Worm (Caenorhabditis elegans): ENCODE data around the gene ent-5.

The ent-5 gene

ce11 chrX:4678029-4678428 lies 29.0 kb upstream of the ent-5 start, which contains the start of gene flp-11:
Gene flp-11 (minus strand): TSS chrX:4678129.
- no peak for TF ChIP-seq lin-39 (tag; optimal IDR thresholded peaks at IDR 0.05)
- TF ChIP-seq snpc-4 (tag; optimal IDR thresholded peaks at IDR 0.05), result no peak
- TF ChIP-seq zag-1 (tag; optimal IDR thresholded peaks at IDR 0.05), result no peak
- TF ChIP-seq nfya-1 (tag; optimal IDR thresholded peaks at IDR 0.05; ENCODE audit: insufficient read depth), result no peak
- TF ChIP-seq skn-1 (tag; optimal IDR thresholded peaks at IDR 0.05), result no peak

ce11 chrX:4676702-4677101 lies 27.7 kb upstream of the ent-5 start:
- TF ChIP-seq nhr-67 (tag; optimal IDR thresholded peaks at IDR 0.05) (no peak), nhr-12 (tag; optimal IDR thresholded peaks at IDR 0.05) (no peak)

- TF ChIP-seq nfya-1 (tag; optimal IDR thresholded peaks at IDR 0.05; ENCODE audit: insufficient read depth) (no peak), egl-27 (tag; optimal IDR thresholded peaks at IDR 0.05) (no peak), nhr-67 (tag; optimal IDR thresholded peaks at IDR 0.05) (no peak), tbx-2 (tag; optimal IDR thresholded peaks at IDR 0.05) (no peak), daf-12 (tag; optimal IDR thresholded peaks at IDR 0.05) (no peak), pqm-1 (tag; optimal IDR thresholded peaks at IDR 0.05) (peak; percentile 42), elt-2 (tag; optimal IDR thresholded peaks at IDR 0.05) (peak; percentile 73), hmg-11 (tag; optimal IDR thresholded peaks at IDR 0.05) (no peak), ztf-4 (tag; optimal IDR thresholded peaks at IDR 0.05) (no peak), fos-1 (tag; optimal IDR thresholded peaks at IDR 0.05) (no peak), nhr-43 (tag; optimal IDR thresholded peaks at IDR 0.05; ENCODE audit: poor library complexity, severe bottlenecking) (no peak)
These were observed 24.3 kb upstream of the ent-5 start, which contains the start of gene tmem-135 for ce11 chrX:4673165-4673756. Gene tmem-135 (plus strand): TSS chrX:4673706.

ce11 chrX:4671837-4672236 lies 22.8 kb upstream of the ent-5 start:
- TF ChIP-seq elt-2 (tag; optimal IDR thresholded peaks at IDR 0.05) (peak; percentile 48), nhr-76 (tag; optimal IDR thresholded peaks at IDR 0.05) (no peak)

- TF ChIP-seq egl-5 (tag; optimal IDR thresholded peaks at IDR 0.05) (no peak), lsy-12 (tag; optimal IDR thresholded peaks at IDR 0.05) (no peak), pha-4 (tag; optimal IDR thresholded peaks at IDR 0.05) (peak; percentile 7), aly-2 (tag; optimal IDR thresholded peaks at IDR 0.05) (no peak)
These were observed 18.8 kb upstream of the ent-5 start, which contains the start of gene mfsd-12 for ce11 chrX:4667788-4668187. Gene mfsd-12 (plus strand): TSS chrX:4668088.

- no peak for TF ChIP-seq aly-2 (tag; optimal IDR thresholded peaks at IDR 0.05)
- no peak for TF ChIP-seq pha-4 (tag; optimal IDR thresholded peaks at IDR 0.05)
- no peak for TF ChIP-seq R02D3.7 (tag; optimal IDR thresholded peaks at IDR 0.05)
- no peak for TF ChIP-seq mml-1 (tag; optimal IDR thresholded peaks at IDR 0.05)
- TF ChIP-seq nhr-23 (tag; optimal IDR thresholded peaks at IDR 0.05), result no peak
- TF ChIP-seq ceh-16 (tag; optimal IDR thresholded peaks at IDR 0.05), result no peak
- TF ChIP-seq mdl-1 (tag; optimal IDR thresholded peaks at IDR 0.05), result no peak
- TF ChIP-seq nhr-76 (tag; optimal IDR thresholded peaks at IDR 0.05), result no peak
- TF ChIP-seq nhr-12 (tag; optimal IDR thresholded peaks at IDR 0.05), result no peak
- TF ChIP-seq fkh-2 (tag; optimal IDR thresholded peaks at IDR 0.05), result no peak
- TF ChIP-seq zag-1 (tag; optimal IDR thresholded peaks at IDR 0.05), result no peak
- TF ChIP-seq fkh-10 (GFP tag; optimal IDR thresholded peaks at IDR 0.05), result no peak
These were observed 15.7 kb upstream of the ent-5 start for ce11 chrX:4664649-4665048.

- TF ChIP-seq tbx-2 (tag; optimal IDR thresholded peaks at IDR 0.05), result no peak
- no peak for TF ChIP-seq nhr-25 (tag; optimal IDR thresholded peaks at IDR 0.05)
- TF ChIP-seq ceh-28 (tag; optimal IDR thresholded peaks at IDR 0.05), result no peak
- peak; percentile 21 for TF ChIP-seq pqm-1 (tag; optimal IDR thresholded peaks at IDR 0.05)
- peak; percentile 33 for TF ChIP-seq nfya-1 (tag; optimal IDR thresholded peaks at IDR 0.05; ENCODE audit: insufficient read depth)
- no peak for TF ChIP-seq ZK546.5 (tag; optimal IDR thresholded peaks at IDR 0.05)
- TF ChIP-seq elt-2 (tag; optimal IDR thresholded peaks at IDR 0.05), result peak; percentile 5
- TF ChIP-seq fos-1 (tag; optimal IDR thresholded peaks at IDR 0.05), result no peak
These were observed 14.1 kb upstream of the ent-5 start for ce11 chrX:4662964-4663684.
